Fruit fly (Drosophila melanogaster) whole organism, embryonic: Measurements from ENCODE around the gene nesd.
A peak's percentile ranks its signal among the peaks of the same experiment; 100 is the strongest.

Experiments used
- Adf1 ChIP-seq: fragments of 200-800 bp; sonication (Bioruptor generic); IDR thresholded peaks from 2 replicates; pipeline ENCODE4 v1.3.6; 2022; ENCODE audit warnings: missing biosample characterization, missing genetic modification characterization
- CG10654 ChIP-seq: fragments of 200-800 bp; sonication (Bioruptor generic); optimal IDR thresholded peaks from 2 replicates; lab custom pipeline; 2016; ENCODE audit warnings: missing biosample characterization, missing genetic modification characterization
- CG11696 ChIP-seq: fragments of 200-800 bp; sonication (Bioruptor generic); IDR thresholded peaks from 2 replicates; pipeline ENCODE4 v1.3.6; 2022; ENCODE audit warnings: missing biosample characterization, missing genetic modification characterization
- CG12769 ChIP-seq: fragments of 200-800 bp; sonication (Bioruptor generic); optimal IDR thresholded peaks from 2 replicates; lab custom pipeline; 2019; ENCODE audit warnings: missing biosample characterization, mild to moderate bottlenecking, missing genetic modification characterization, moderate library complexity
- CG15011 ChIP-seq: fragments of 200-800 bp; sonication (Bioruptor generic); optimal IDR thresholded peaks from 3 replicates; lab custom pipeline; 2018; ENCODE audit warnings: missing biosample characterization, mild to moderate bottlenecking, missing genetic modification characterization
- CG15269 ChIP-seq: fragments of 200-800 bp; sonication (Bioruptor generic); optimal IDR thresholded peaks from 2 replicates; lab custom pipeline; 2018; ENCODE audit warnings: missing biosample characterization, mild to moderate bottlenecking, missing genetic modification characterization, moderate library complexity
- CG17328 ChIP-seq: fragments of 200-800 bp; sonication (Bioruptor generic); IDR thresholded peaks from 2 replicates; pipeline ENCODE4 v1.3.6; 2022; ENCODE audit warnings: missing biosample characterization, missing genetic modification characterization
- CG3163 ChIP-seq: fragments of 200-800 bp; sonication (Bioruptor generic); optimal IDR thresholded peaks from 3 replicates; lab custom pipeline; 2016; ENCODE audit warnings: missing biosample characterization, missing genetic modification characterization
- CG4360 ChIP-seq: fragments of 200-800 bp; sonication (Bioruptor generic); IDR thresholded peaks from 2 replicates; pipeline ENCODE4 v1.3.6; 2022; ENCODE audit warnings: missing biosample characterization, missing genetic modification characterization
- CG4404 ChIP-seq: fragments of 200-800 bp; sonication (Bioruptor generic); IDR thresholded peaks from 2 replicates; pipeline ENCODE4 v1.3.6; 2022; ENCODE audit warnings: missing biosample characterization, missing genetic modification characterization
- CG6254 ChIP-seq: fragments of 200-800 bp; sonication (Bioruptor generic); optimal IDR thresholded peaks from 3 replicates; lab custom pipeline; 2017; ENCODE audit warnings: mild to moderate bottlenecking, missing biosample characterization, missing genetic modification reagents, missing genetic modification characterization
- CG6272 ChIP-seq: fragments of 200-800 bp; sonication (Bioruptor generic); IDR thresholded peaks from 2 replicates; pipeline ENCODE4 v1.3.6; 2022; ENCODE audit warnings: missing biosample characterization, missing genetic modification characterization
- CG6689 ChIP-seq: fragments of 200-800 bp; sonication (Bioruptor generic); IDR thresholded peaks from 2 replicates; pipeline ENCODE4 v1.3.6; 2022; ENCODE audit warnings: missing biosample characterization, missing genetic modification characterization
- CG6765 ChIP-seq: fragments of 200-800 bp; sonication (Bioruptor generic); optimal IDR thresholded peaks from 3 replicates; lab custom pipeline; 2017; ENCODE audit warnings: missing biosample characterization, mild to moderate bottlenecking, missing genetic modification characterization
- CG7372 ChIP-seq: fragments of 200-800 bp; sonication (Bioruptor generic); IDR thresholded peaks from 2 replicates; pipeline ENCODE4 v1.3.6; 2022; ENCODE audit warnings: missing biosample characterization, missing genetic modification characterization
- CG7556 ChIP-seq: fragments of 200-800 bp; sonication (Bioruptor generic); optimal IDR thresholded peaks from 2 replicates; lab custom pipeline; 2017; ENCODE audit warnings: missing biosample characterization, mild to moderate bottlenecking, missing genetic modification characterization
- CG7963 ChIP-seq: fragments of 200-800 bp; sonication (Bioruptor generic); IDR thresholded peaks from 3 replicates; pipeline ENCODE4 v1.3.6; 2022; ENCODE audit warnings: missing biosample characterization, missing genetic modification characterization; ENCODE audit not compliant: partially characterized antibody
- CG8089 ChIP-seq: fragments of 200-800 bp; sonication (Bioruptor generic); optimal IDR thresholded peaks from 3 replicates; lab custom pipeline; 2016; ENCODE audit warnings: missing biosample characterization, missing genetic modification characterization
- CG9215 ChIP-seq: fragments of 200-800 bp; sonication (Bioruptor generic); IDR thresholded peaks from 2 replicates; pipeline ENCODE4 v1.3.6; 2022; ENCODE audit warnings: missing biosample characterization, missing genetic modification characterization
- CG9797 ChIP-seq: fragments of 200-800 bp; sonication (Bioruptor generic); optimal IDR thresholded peaks from 3 replicates; lab custom pipeline; 2018; ENCODE audit warnings: missing biosample characterization, mild to moderate bottlenecking, missing genetic modification characterization
- CG9932 ChIP-seq: fragments of 200-800 bp; sonication (Bioruptor generic); IDR thresholded peaks from 2 replicates; pipeline ENCODE4 v1.3.6; 2022; ENCODE audit warnings: missing biosample characterization, missing genetic modification characterization
- Chrac-16 ChIP-seq: fragments of 200-800 bp; sonication (Bioruptor generic); optimal IDR thresholded peaks from 3 replicates; lab custom pipeline; 2016; ENCODE audit warnings: missing biosample characterization, missing genetic modification characterization
- D ChIP-seq, 2 experiments: fragments of 200-800 bp in 1 of 2; fragments of >200 bp in 1 of 2; sonication (Bioruptor generic) in 1 of 2; optimal IDR thresholded peaks; 2 replicates in 1 of 2; 3 replicates in 1 of 2; lab custom pipeline; 2017; ENCODE audit warnings: mild to moderate bottlenecking in 1 of 2, missing biosample characterization in 1 of 2, missing genetic modification characterization in 1 of 2, missing genetic modification reagents in 1 of 2
- Deaf1 ChIP-seq: fragments of 200-800 bp; optimal IDR thresholded peaks from 3 replicates; lab custom pipeline; 2019; ENCODE audit warnings: missing biosample characterization, mild to moderate bottlenecking, missing genetic modification characterization, moderate library complexity
- Dref ChIP-seq: fragments of 200-800 bp; sonication (Bioruptor generic); IDR thresholded peaks from 2 replicates; pipeline ENCODE4 v1.3.6; 2022; ENCODE audit warnings: missing biosample characterization, missing genetic modification characterization
- Drgx ChIP-seq: fragments of 200-800 bp; sonication (Bioruptor generic); IDR thresholded peaks from 2 replicates; pipeline ENCODE4 v1.3.6; 2022; ENCODE audit warnings: missing biosample characterization, missing genetic modification characterization
- Ets65A ChIP-seq: fragments of 200-800 bp; sonication (Bioruptor generic); peaks from one replicate; lab custom pipeline; 2016; ENCODE audit warnings: missing biosample characterization, missing genetic modification characterization
- Fer1 ChIP-seq: fragments of 200-800 bp; sonication (Bioruptor generic); optimal IDR thresholded peaks from 2 replicates; lab custom pipeline; 2017; ENCODE audit warnings: missing biosample characterization, mild to moderate bottlenecking, missing genetic modification characterization
- H2.0 ChIP-seq: fragments of 200-800 bp; sonication (Bioruptor generic); IDR thresholded peaks from 2 replicates; pipeline ENCODE4 v1.3.6; 2022; ENCODE audit warnings: missing biosample characterization, missing genetic modification characterization
- Hmr ChIP-seq: fragments of 200-800 bp; sonication (Bioruptor generic); optimal IDR thresholded peaks from 3 replicates; lab custom pipeline; 2017; ENCODE audit warnings: mild to moderate bottlenecking, missing biosample characterization, missing genetic modification reagents, missing genetic modification characterization
- Lpt ChIP-seq: fragments of >200 bp; optimal IDR thresholded peaks from 2 replicates; lab custom pipeline; 2018; ENCODE audit warnings: missing biosample characterization, missing genetic modification characterization
- NK7.1 ChIP-seq: fragments of 200-800 bp; sonication (Bioruptor generic); optimal IDR thresholded peaks from 3 replicates; lab custom pipeline; 2016; ENCODE audit warnings: missing biosample characterization, missing genetic modification characterization
- Opbp ChIP-seq: fragments of 200-800 bp; sonication (Bioruptor generic); IDR thresholded peaks from 3 replicates; pipeline ENCODE4 v1.3.6; 2022; ENCODE audit warnings: missing biosample characterization, missing genetic modification characterization; ENCODE audit not compliant: partially characterized antibody
- Rfx ChIP-seq: fragments of 200-800 bp; sonication (Bioruptor generic); IDR thresholded peaks from 2 replicates; pipeline ENCODE4 v1.3.6; 2022; ENCODE audit warnings: missing biosample characterization, missing genetic modification characterization
- Sry-β ChIP-seq: fragments of 200-800 bp; sonication (Bioruptor generic); optimal IDR thresholded peaks from 2 replicates; lab custom pipeline; 2018; ENCODE audit warnings: missing biosample characterization, mild to moderate bottlenecking, missing genetic modification characterization, moderate library complexity
- Sry-δ ChIP-seq: fragments of 200-800 bp; sonication (Bioruptor generic); optimal IDR thresholded peaks from 2 replicates; lab custom pipeline; 2016; ENCODE audit warnings: missing biosample characterization, missing genetic modification characterization
- ac ChIP-seq: fragments of 200-800 bp; sonication (Bioruptor generic); optimal IDR thresholded peaks from 3 replicates; lab custom pipeline; 2017; ENCODE audit warnings: missing biosample characterization, mild to moderate bottlenecking, missing genetic modification characterization
- ara ChIP-seq: fragments of 200-800 bp; sonication (Bioruptor generic); IDR thresholded peaks from 2 replicates; pipeline ENCODE4 v1.3.6; 2022; ENCODE audit warnings: missing biosample characterization, missing genetic modification characterization
- btn ChIP-seq: fragments of 200-800 bp; sonication (Bioruptor generic); optimal IDR thresholded peaks from 2 replicates; lab custom pipeline; 2016; ENCODE audit warnings: missing biosample characterization, missing genetic modification characterization
- cad ChIP-seq: fragments of >200 bp; optimal IDR thresholded peaks from 2 replicates; lab custom pipeline; 2017; ENCODE audit warnings: missing biosample characterization, missing genetic modification characterization
- cas ChIP-seq: fragments of 200-800 bp; sonication (Bioruptor generic); IDR thresholded peaks from 2 replicates; pipeline ENCODE4 v1.3.6; 2022; ENCODE audit warnings: missing biosample characterization, missing genetic modification characterization
- croc ChIP-seq: fragments of 200-800 bp; sonication (Bioruptor generic); conservative IDR thresholded peaks from 3 replicates; pipeline ENCODE4 v1.3.6; 2022; ENCODE audit warnings: missing biosample characterization, missing genetic modification characterization
- crol ChIP-seq: fragments of 200-800 bp; sonication (Bioruptor generic); IDR thresholded peaks from 2 replicates; pipeline ENCODE4 v1.3.6; 2022; ENCODE audit warnings: missing biosample characterization, missing genetic modification characterization
- gce ChIP-seq: fragments of 200-800 bp; sonication (Bioruptor generic); IDR thresholded peaks from 3 replicates; pipeline ENCODE4 v1.3.6; 2022; ENCODE audit warnings: missing biosample characterization, missing genetic modification characterization
- gcm2 ChIP-seq: fragments of 200-800 bp; sonication (Bioruptor generic); optimal IDR thresholded peaks from 2 replicates; lab custom pipeline; 2016; ENCODE audit warnings: missing biosample characterization, missing genetic modification characterization
- ind ChIP-seq: fragments of 200-800 bp; sonication (Bioruptor generic); optimal IDR thresholded peaks from 3 replicates; lab custom pipeline; 2016; ENCODE audit warnings: missing biosample characterization, missing genetic modification characterization
- jigr1 ChIP-seq: fragments of 200-800 bp; sonication (Bioruptor generic); IDR thresholded peaks from 3 replicates; pipeline ENCODE4 v1.3.6; 2022; ENCODE audit warnings: missing biosample characterization, missing genetic modification characterization
- onecut ChIP-seq: fragments of 200-800 bp; sonication (Bioruptor generic); IDR thresholded peaks from 2 replicates; pipeline ENCODE4 v1.3.6; 2022; ENCODE audit warnings: missing biosample characterization, missing genetic modification characterization
- slbo ChIP-seq: fragments of 200-800 bp; sonication (Bioruptor generic); IDR thresholded peaks from 2 replicates; pipeline ENCODE4 v1.3.6; 2022; ENCODE audit warnings: missing biosample characterization, missing genetic modification characterization
- ssp ChIP-seq: fragments of 200-800 bp; sonication (Bioruptor generic); IDR thresholded peaks from 2 replicates; pipeline ENCODE4 v1.3.6; 2022; ENCODE audit warnings: missing biosample characterization, missing genetic modification characterization
- stc ChIP-seq: fragments of 200-800 bp; sonication (Bioruptor generic); IDR thresholded peaks from 2 replicates; pipeline ENCODE4 v1.3.6; 2022; ENCODE audit warnings: missing biosample characterization, missing genetic modification characterization
- tx ChIP-seq: fragments of 200-800 bp; sonication (Bioruptor generic); optimal IDR thresholded peaks from 2 replicates; lab custom pipeline; 2016; ENCODE audit warnings: missing biosample characterization, missing genetic modification characterization

Gene nesd

DNA sequence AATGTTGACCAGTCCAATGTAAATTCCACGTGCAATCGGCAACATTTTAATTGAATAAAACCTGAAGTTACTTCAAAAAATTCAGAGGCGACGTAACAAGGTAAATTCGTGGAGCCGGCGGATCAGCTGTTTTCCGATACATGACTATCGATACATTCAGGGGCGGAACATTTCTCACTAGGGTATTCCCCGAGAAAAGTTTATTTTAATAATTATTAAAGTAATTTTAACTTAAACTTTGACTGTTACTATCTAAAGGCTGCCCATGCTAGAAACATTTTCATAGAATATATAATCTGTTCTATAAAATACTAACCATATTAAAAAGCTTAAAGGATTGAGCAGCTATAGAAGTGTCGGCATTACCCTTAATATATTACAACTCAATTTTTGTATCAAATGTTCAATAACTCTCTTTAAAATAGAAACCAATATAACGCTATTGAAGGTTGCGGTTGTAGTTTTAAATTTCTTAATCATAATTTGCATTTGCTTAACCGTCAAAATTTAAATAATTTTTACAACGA, 3.4 kb downstream of the nesd start, which contains the start of the genes mRpS18B and Kua (continued):
- TF ChIP-seq D (optimal IDR thresholded peaks at IDR 0.05; lab: Kevin White, UChicago), result no peak
- TF ChIP-seq D (GFP tag; optimal IDR thresholded peaks at IDR 0.05; lab: Kevin White, UChicago), result peak; percentile 21
- TF ChIP-seq Ets65A (GFP tag; lab: Kevin White, UChicago), result peak; percentile 53
- no peak for TF ChIP-seq CG6765 (GFP tag; lab: Kevin White, UChicago)
- TF ChIP-seq tx (GFP tag; lab: Kevin White, UChicago), result no peak
- TF ChIP-seq Sry-δ (GFP tag; lab: Kevin White, UChicago), result peak; percentile 54
- TF ChIP-seq CG15011 (GFP tag; lab: Kevin White, UChicago), result no peak
- peak; percentile 60 for TF ChIP-seq ssp (GFP tag; lab: Robert Waterston, UW)
- TF ChIP-seq CG12769 (tag; lab: Kevin White, UChicago), result peak; percentile 7
- peak; percentile 12; the same call in 1 of the 2 replicates for TF ChIP-seq Adf1 (GFP tag; lab: Robert Waterston, UW)
- peak; percentile 44 for TF ChIP-seq CG9215 (GFP tag; lab: Robert Waterston, UW)
- TF ChIP-seq Lpt (GFP tag; lab: Kevin White, UChicago), result no peak
- TF ChIP-seq Drgx (GFP tag; lab: Robert Waterston, UW), result peak; percentile 55; the same call in 1 of the 2 replicates
- peak; percentile 62 for TF ChIP-seq CG6689 (GFP tag; lab: Robert Waterston, UW)
- TF ChIP-seq NK7.1 (GFP tag; lab: Kevin White, UChicago), result no peak
- TF ChIP-seq CG4404 (GFP tag; lab: Robert Waterston, UW), result peak; percentile 36; the same call in 1 of the 2 replicates
- peak; percentile 38 for TF ChIP-seq CG7556 (GFP tag; lab: Kevin White, UChicago)
- TF ChIP-seq Opbp, result peak; percentile 67
- TF ChIP-seq CG6254 (GFP tag; lab: Kevin White, UChicago), result peak; percentile 23
- TF ChIP-seq CG3163 (GFP tag; lab: Kevin White, UChicago), result no peak
- TF ChIP-seq CG4360 (GFP tag; lab: Robert Waterston, UW), result no peak
- no peak for TF ChIP-seq Sry-β (GFP tag; lab: Kevin White, UChicago)
- TF ChIP-seq CG9932 (GFP tag; lab: Robert Waterston, UW), result peak; percentile 78
- peak; percentile 46; the same call in 1 of the 2 replicates for TF ChIP-seq H2.0 (GFP tag; lab: Robert Waterston, UW)
- no peak for TF ChIP-seq ac
- no peak for TF ChIP-seq btn (GFP tag; lab: Kevin White, UChicago)
- TF ChIP-seq gcm2 (GFP tag; lab: Kevin White, UChicago), result no peak
- peak; percentile 85 for TF ChIP-seq Rfx (GFP tag; lab: Robert Waterston, UW)
- no peak for TF ChIP-seq ara (GFP tag; lab: Robert Waterston, UW)
- peak; percentile 84 for TF ChIP-seq slbo
- TF ChIP-seq Fer1 (GFP tag; lab: Kevin White, UChicago), result peak; percentile 26
- TF ChIP-seq Hmr (GFP tag; lab: Kevin White, UChicago), result peak; percentile 43

DNA sequence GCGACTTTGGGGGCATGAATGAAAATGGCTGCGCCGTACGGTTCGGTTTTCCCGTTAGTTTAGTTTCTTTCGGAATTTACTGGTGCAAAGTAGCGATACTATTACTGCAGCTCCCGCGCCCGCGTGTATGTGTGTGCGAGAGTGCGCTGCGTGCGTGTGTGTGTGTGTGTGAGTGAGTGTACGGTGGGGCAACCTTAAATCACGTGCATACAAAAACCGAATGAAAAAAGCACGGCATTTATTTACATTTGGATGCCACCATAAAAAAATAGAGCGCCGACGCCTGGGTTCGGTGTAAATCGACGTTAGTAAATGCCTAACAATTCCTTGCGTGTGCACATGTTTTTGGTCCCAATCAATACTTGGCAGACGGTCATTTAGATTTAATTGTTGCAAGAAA, 4.0 kb downstream of the nesd start:
- no peak for TF ChIP-seq CG8089 (GFP tag; lab: Kevin White, UChicago)
- no peak for TF ChIP-seq CG6272
- 0 out of 2 replicates have a peak, but pooled peaks have one; percentile 11 for TF ChIP-seq CG11696
- no peak for TF ChIP-seq jigr1 (GFP tag; lab: Robert Waterston, UW)
- TF ChIP-seq Chrac-16 (GFP tag; lab: Kevin White, UChicago), result no peak
- 0 out of 2 replicates have a peak, but pooled peaks have one; percentile 31 for TF ChIP-seq Dref
- no peak for TF ChIP-seq cad (GFP tag; lab: Kevin White, UChicago)
- TF ChIP-seq CG7963 (GFP tag; lab: Robert Waterston, UW), result peak; percentile 31; the same call in 1 of the 3 replicates
- no peak for TF ChIP-seq gce (GFP tag; lab: Robert Waterston, UW)
- TF ChIP-seq crol (GFP tag; lab: Robert Waterston, UW), result 0 out of 2 replicates have a peak, but pooled peaks have one; percentile 28
- TF ChIP-seq Deaf1, result peak; percentile 63
- TF ChIP-seq CG9797 (GFP tag; lab: Kevin White, UChicago), result no peak
- no peak for TF ChIP-seq ind (GFP tag; lab: Kevin White, UChicago)
- TF ChIP-seq CG7372 (GFP tag; lab: Robert Waterston, UW), result no peak
- TF ChIP-seq cas, result no peak
- no peak for TF ChIP-seq croc
- no peak for TF ChIP-seq CG10654
- no peak for TF ChIP-seq CG15269
- TF ChIP-seq stc (GFP tag; lab: Robert Waterston, UW), result peak; percentile 17; the same call in 1 of the 2 replicates
- no peak for TF ChIP-seq onecut (GFP tag; lab: Robert Waterston, UW)
- TF ChIP-seq CG17328 (GFP tag; lab: Robert Waterston, UW), result no peak
